Worm (Caenorhabditis elegans) whole organism, mixed stage, embryonic: Measurements from ENCODE around the gene T24D8.6.

ENCODE experiments used
- drap-1 ChIP-seq: fragments of 200-800 bp; sonication (Bioruptor generic); optimal IDR thresholded peaks from 3 replicates; lab custom pipeline; 2018; ENCODE audit warnings: mild to moderate bottlenecking, missing genetic modification characterization, missing compliant biosample characterization
- elt-1 ChIP-seq: sonication (generic microtip); optimal IDR thresholded peaks from 2 replicates; lab custom pipeline; 2017; ENCODE audit warnings: missing genetic modification characterization, mild to moderate bottlenecking, missing compliant biosample characterization, antibody characterized with exemption, moderate library complexity, borderline replicate concordance; ENCODE audit not compliant: insufficient read depth
- hlh-1 ChIP-seq: fragments of 150-350 bp; optimal IDR thresholded peaks from 2 replicates; lab custom pipeline; 2014; ENCODE audit warnings: missing biosample characterization, missing genetic modification reagents, missing genetic modification characterization
- lsy-2 ChIP-seq: fragments of 150-350 bp; optimal IDR thresholded peaks from 2 replicates; lab custom pipeline; 2014; ENCODE audit warnings: missing biosample characterization, missing genetic modification characterization
- mab-5 ChIP-seq: fragments of 150-350 bp; optimal IDR thresholded peaks from 2 replicates; lab custom pipeline; 2014; ENCODE audit warnings: missing biosample characterization, missing genetic modification characterization
- mls-2 ChIP-seq: sonication (generic microtip); optimal IDR thresholded peaks from 2 replicates; lab custom pipeline; 2016; ENCODE audit warnings: mild to moderate bottlenecking, missing genetic modification characterization, moderate library complexity, missing compliant biosample characterization
- nhr-28 ChIP-seq: fragments of 150-350 bp; optimal IDR thresholded peaks from 2 replicates; lab custom pipeline; 2014; ENCODE audit warnings: missing biosample characterization, missing genetic modification characterization
- nhr-76 ChIP-seq: sonication (generic microtip); optimal IDR thresholded peaks from 2 replicates; lab custom pipeline; 2017; ENCODE audit warnings: missing biosample characterization, missing genetic modification characterization

ce11 chrX:2386922-2387566 is 21.3 kb upstream of the T24D8.6 start:
- TF ChIP-seq lsy-2 (tag; lab: Kevin White, UChicago) (no peak), nhr-28 (no peak), mls-2 (tag; lab: Kevin White, UChicago) (no peak), drap-1 (GFP tag; lab: Kevin White, UChicago) (no peak), nhr-76 (tag; lab: Kevin White, UChicago) (no peak), hlh-1 (no peak), mab-5 (no peak), elt-1 (tag; lab: Kevin White, UChicago) (no peak)
